Fruit fly (Drosophila melanogaster) Kc167 (cell line): Measurements from ENCODE around the gene Twdlalpha.

ENCODE experiments used
- Myc ChIP-seq: fragments of >200 bp; optimal IDR thresholded peaks from 2 replicates; lab custom pipeline; 2017; ENCODE audit warnings: missing external identifiers
- Sin3A ChIP-seq: fragments of >200 bp; optimal IDR thresholded peaks from 2 replicates; lab custom pipeline; 2018; ENCODE audit warnings: missing external identifiers
- h ChIP-seq: fragments of >200 bp; optimal IDR thresholded peaks from 3 replicates; lab custom pipeline; 2018; ENCODE audit warnings: missing external identifiers
- insv ChIP-seq: fragments of >200 bp; optimal IDR thresholded peaks from 3 replicates; lab custom pipeline; 2018; ENCODE audit warnings: missing external identifiers
- psq ChIP-seq: fragments of >200 bp; optimal IDR thresholded peaks from 2 replicates; lab custom pipeline; 2017; ENCODE audit warnings: missing external identifiers
- ttk ChIP-seq: sonication (Bioruptor generic); optimal IDR thresholded peaks from 2 replicates; lab custom pipeline; 2017; ENCODE audit warnings: missing external identifiers

The Twdlalpha gene

dm6 chrX:16783743-16784142 is 41.1 kb downstream of the Twdlalpha start, which contains the start of gene mRpL22:
TSS of gene mRpL22 (plus strand) at chrX:16783933.
- no peak for TF ChIP-seq insv (lab: Kevin White, UChicago)
- no peak for TF ChIP-seq psq (lab: Kevin White, UChicago)
- no peak for TF ChIP-seq Myc (lab: Kevin White, UChicago)
- TF ChIP-seq ttk: no peak
- TF ChIP-seq h: no peak
- TF ChIP-seq Sin3A (lab: Kevin White, UChicago): no peak

DNA sequence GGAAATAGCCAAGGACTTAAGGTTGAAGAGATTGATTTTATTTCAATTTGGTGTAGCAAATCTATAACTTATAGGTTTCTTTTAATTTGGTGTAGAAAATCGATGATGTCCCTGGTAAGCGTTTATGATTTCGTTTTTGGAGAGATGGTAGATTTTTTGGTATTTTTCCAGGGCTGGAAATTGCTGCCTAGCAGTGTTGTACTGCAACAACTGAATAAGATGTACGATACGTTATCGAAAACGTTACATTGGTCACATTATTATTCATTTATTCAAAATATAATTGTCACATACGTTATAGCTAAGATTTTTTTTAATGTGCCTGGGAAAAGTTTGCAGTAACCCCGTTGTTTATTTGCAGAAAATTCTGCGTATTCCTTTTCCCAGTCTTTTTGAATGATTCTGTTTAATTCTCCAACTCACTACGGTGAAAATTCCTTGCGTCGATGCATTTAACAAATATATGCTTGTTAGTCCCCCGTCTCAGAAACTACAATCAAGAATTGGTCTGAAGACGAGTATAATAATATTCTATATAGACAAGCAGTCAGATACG is 44.3 kb downstream of the Twdlalpha start, which contains the start of the genes CG9609 and Sap30:
CG9609 (minus strand) TSS at position 149 of the 556 bp plus-strand sequence.
Sap30 (plus strand) TSS at position 424 of the 556 bp plus-strand sequence.
- TF ChIP-seq Sin3A (lab: Kevin White, UChicago) (no peak), Myc (lab: Kevin White, UChicago) (no peak), psq (lab: Kevin White, UChicago) (no peak), h (no peak), insv (lab: Kevin White, UChicago) (no peak), ttk (no peak)

- TF ChIP-seq ttk: no peak
- TF ChIP-seq h: no peak
- no peak for TF ChIP-seq Myc (lab: Kevin White, UChicago)
- no peak for TF ChIP-seq insv (lab: Kevin White, UChicago)
- no peak for TF ChIP-seq Sin3A (lab: Kevin White, UChicago)
- TF ChIP-seq psq (lab: Kevin White, UChicago): no peak
Measured at dm6 chrX:16787416-16787900, 44.8 kb downstream of the Twdlalpha start.

- no peak for TF ChIP-seq psq (lab: Kevin White, UChicago)
- TF ChIP-seq insv (lab: Kevin White, UChicago): no peak
- TF ChIP-seq Myc (lab: Kevin White, UChicago): no peak
- TF ChIP-seq Sin3A (lab: Kevin White, UChicago): no peak
- no peak for TF ChIP-seq ttk
- TF ChIP-seq h: no peak
Measured at dm6 chrX:16791058-16791457, 48.4 kb downstream of the Twdlalpha start, which contains the start of gene Rrp45. TSS of gene Rrp45 (minus strand) at chrX:16791266.

DNA sequence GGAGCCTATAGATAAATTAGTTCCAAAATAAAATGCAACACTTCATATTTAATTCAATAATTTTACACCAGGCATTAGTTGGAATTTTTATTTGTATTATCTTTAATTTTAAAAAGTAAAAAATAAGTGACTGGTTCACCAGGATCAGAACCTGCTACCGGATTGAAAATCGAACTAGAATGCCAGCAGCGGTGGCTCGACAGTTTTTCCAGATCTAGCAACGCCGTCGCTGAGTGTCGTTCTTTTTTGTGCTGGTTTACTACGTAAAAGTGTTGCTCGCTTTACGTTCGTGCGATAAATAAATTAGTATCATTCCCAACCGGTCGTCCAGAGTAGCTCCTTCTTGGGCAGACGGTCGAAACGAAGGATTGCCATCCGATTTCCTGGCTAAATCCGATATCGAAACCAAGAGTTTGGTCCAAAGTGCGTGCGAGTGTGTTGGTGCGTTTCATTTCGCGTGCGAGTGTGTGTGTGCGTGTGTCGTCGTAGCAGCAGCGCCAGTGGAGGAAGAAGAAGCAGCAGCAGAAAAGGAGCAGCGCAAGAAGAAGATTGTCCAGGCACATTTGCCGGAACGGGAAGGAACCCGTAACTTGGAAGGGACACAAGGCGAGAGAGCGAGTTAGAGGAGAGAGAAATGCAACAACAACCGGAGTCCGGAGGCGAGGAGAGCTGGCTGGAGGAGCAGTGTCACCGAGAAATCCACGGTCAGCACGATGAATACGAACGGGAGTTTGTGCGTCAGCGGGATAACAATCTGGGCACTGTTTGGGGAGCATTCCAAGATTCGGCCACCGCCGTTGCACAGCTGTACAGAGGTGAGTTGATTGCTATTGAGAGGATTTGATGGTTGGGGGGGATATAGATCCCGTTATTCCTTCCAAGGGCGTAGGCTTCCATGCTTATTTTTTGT is 49.5 kb downstream of the Twdlalpha start, which contains the start of gene CG4768:
CG4768 (plus strand) TSS at position 200 of the 910 bp plus-strand sequence.
- no peak for TF ChIP-seq insv (lab: Kevin White, UChicago)
- TF ChIP-seq psq (lab: Kevin White, UChicago): no peak
- no peak for TF ChIP-seq ttk
- TF ChIP-seq Sin3A (lab: Kevin White, UChicago): no peak
- TF ChIP-seq h: no peak
- no peak for TF ChIP-seq Myc (lab: Kevin White, UChicago)

DNA sequence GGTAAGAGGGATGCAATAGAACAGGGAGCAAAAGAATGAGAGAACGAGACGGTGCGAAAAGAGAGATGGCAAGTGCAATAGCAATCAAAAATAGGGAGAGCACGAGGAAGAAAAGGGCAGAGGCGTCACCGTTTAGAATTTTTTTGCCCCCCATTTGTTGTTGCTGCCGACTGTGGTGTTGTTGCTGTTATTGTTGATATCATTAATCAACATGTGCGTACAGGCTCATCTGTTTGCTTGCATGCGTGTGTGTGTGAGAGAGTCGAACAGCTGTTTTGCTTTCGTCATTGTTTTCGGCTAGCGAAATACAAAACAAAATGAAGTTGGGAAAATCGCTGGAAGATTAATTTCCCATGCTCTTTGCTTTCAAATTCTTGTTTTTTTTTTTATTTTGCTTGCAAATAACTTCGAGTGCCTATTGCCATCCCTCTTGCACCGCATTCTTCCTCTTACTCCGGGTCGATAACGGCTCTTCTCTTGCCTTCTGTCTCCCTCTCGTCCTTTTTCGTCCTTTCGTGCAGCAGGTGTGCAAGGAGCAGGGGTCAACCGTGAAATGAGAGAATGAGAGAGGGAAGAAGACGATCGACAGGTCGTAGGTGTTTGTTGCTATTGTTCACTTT is 50.6 kb downstream of the Twdlalpha start:
- TF ChIP-seq h (no peak), ttk (no peak), insv (lab: Kevin White, UChicago) (no peak), psq (lab: Kevin White, UChicago) (no peak), Myc (lab: Kevin White, UChicago) (no peak), Sin3A (lab: Kevin White, UChicago) (no peak)
